Worm (Caenorhabditis elegans): ENCODE measurements around the gene C06H2.7.

Gene C06H2.7

DNA sequence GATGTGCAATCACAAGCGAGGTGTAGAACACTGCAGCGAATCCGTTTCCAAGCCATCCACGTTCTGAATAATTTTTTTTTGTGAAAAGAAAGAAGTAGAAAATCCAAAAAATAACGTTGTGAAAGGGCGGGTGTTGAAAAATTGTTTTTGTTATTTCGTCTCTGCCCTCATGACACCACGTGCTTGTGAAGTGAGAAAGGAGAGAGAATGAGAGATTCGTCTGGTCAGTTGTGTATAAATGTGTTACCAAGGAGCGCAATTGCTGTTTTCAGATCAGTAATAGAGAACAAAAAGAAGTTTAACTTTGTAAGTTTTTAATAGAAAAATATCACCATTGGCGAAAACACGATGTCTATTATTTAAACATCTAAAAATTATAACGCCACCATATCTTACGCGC is 23.3 kb downstream of the C06H2.7 start (continued):
- no peak for TF ChIP-seq egl-27 (tag; optimal IDR thresholded peaks at IDR 0.05)

DNA sequence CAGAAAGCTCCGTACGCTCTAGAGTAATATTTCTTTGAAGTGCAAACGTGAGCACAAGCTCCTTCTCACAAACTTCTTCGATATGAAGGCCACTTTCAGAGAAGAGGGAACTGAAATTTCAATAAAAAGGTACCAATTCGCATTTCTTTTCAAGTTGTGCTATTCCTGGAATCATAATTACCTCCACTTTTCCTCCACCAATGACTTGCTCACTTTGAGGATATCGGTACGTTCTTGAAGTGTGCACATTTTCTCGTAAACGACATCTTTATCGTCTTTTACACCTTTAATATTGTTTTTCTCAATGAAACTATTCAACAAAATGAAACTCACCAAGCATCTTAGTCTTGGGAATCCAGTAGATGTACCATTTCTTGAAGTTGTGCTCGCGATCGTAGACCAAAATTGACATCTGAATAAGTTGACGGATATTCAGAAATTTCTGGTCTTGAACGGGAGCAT is 25.3 kb downstream of the C06H2.7 start, which contains the start of gene scb-1:
Gene scb-1, minus strand, starts transcription at position 412 of the 462 bp plus-strand sequence.
- peak; percentile 0 for TF ChIP-seq mep-1 (tag; optimal IDR thresholded peaks at IDR 0.05)
- no peak for TF ChIP-seq zfp-3 (GFP tag; conservative IDR thresholded peaks at IDR 0.05)
- peak; percentile 30; the same call in 1 of the 2 replicates for TF ChIP-seq T26A8.4 (GFP tag; IDR thresholded peaks at IDR 0.05)
- TF ChIP-seq Y48G9A.11 (GFP tag; IDR thresholded peaks at IDR 0.05), result no peak
- TF ChIP-seq mdt-29 (GFP tag; IDR thresholded peaks at IDR 0.05), result 0 out of 2 replicates have a peak, but pooled peaks have one; percentile 20
- TF ChIP-seq nhr-111 (GFP tag; optimal IDR thresholded peaks at IDR 0.05), result peak; percentile 38
- no peak for TF ChIP-seq dve-1 (tag; optimal IDR thresholded peaks at IDR 0.05; ENCODE audit: insufficient read depth)
- 0 out of 2 replicates have a peak, but pooled peaks have one; percentile 28 for TF ChIP-seq ctbp-1 (GFP tag; IDR thresholded peaks at IDR 0.05)
- no peak for TF ChIP-seq lin-15B (tag; optimal IDR thresholded peaks at IDR 0.05)
- TF ChIP-seq aha-1 (tag), result peak; percentile 52
- peak; percentile 34 for TF ChIP-seq zip-2 (tag; optimal IDR thresholded peaks at IDR 0.05)
- TF ChIP-seq rbr-2 (tag; optimal IDR thresholded peaks at IDR 0.05), result peak; percentile 1
- 0 out of 2 replicates have a peak, but pooled peaks have one; percentile 5 for TF ChIP-seq lin-38 (GFP tag; IDR thresholded peaks at IDR 0.05)

DNA sequence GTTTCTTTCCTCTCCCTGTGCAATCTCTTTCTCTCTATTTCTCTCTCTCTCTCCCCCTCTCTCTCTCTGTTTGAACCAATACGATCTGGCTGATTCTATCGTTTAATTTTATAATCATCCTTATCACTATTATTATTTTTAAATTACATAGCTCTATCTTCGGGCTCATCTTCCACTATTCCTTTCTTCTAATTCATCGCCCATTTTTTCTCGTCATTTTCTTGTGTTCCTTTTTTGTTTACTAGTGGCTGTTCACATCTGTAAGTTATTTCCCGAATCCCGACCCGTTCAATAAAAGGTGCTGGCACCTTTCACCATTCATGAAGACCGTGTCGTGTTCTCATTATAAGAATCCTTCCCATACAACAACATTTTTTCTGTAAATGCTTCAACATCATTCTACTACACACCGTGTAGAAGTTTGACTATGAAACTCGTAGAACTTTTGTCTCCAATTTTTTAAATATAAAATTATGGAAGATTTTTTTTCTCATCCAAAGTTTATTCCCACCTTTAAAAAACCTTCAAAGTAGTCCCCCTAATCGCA is 26.3 kb downstream of the C06H2.7 start:
- no peak for TF ChIP-seq daf-12 (tag; optimal IDR thresholded peaks at IDR 0.05)
- no peak for TF ChIP-seq Y105C5A.15 (GFP tag; IDR thresholded peaks at IDR 0.05)
- TF ChIP-seq daf-16 (GFP tag; optimal IDR thresholded peaks at IDR 0.05), result peak in 1 of 2 experiments; percentile 14
- TF ChIP-seq daf-16 (tag; optimal IDR thresholded peaks at IDR 0.05), result peak; percentile 28
- TF ChIP-seq T26A8.4 (GFP tag; IDR thresholded peaks at IDR 0.05), result 0 out of 2 replicates have a peak, but pooled peaks have one; percentile 42
- no peak for TF ChIP-seq nhr-11 (tag; optimal IDR thresholded peaks at IDR 0.05)
- no peak for TF ChIP-seq tag-97 (GFP tag; IDR thresholded peaks at IDR 0.05)
- TF ChIP-seq lin-38 (GFP tag; IDR thresholded peaks at IDR 0.05), result peak; percentile 35; the same call in 1 of the 2 replicates
- TF ChIP-seq F44E2.7 (GFP tag; IDR thresholded peaks at IDR 0.05), result no peak
- TF ChIP-seq D1046.2 (GFP tag; IDR thresholded peaks at IDR 0.05), result no peak
- no peak for TF ChIP-seq ceh-20 (GFP tag; IDR thresholded peaks at IDR 0.05)
- TF ChIP-seq mxl-2 (GFP tag; conservative IDR thresholded peaks at IDR 0.05), result no peak
- TF ChIP-seq dmd-9 (GFP tag; IDR thresholded peaks at IDR 0.05), result no peak
- TF ChIP-seq mes-2 (tag; optimal IDR thresholded peaks at IDR 0.05; ENCODE audit: poor library complexity, severe bottlenecking), result peak; percentile 23
- no peak for TF ChIP-seq F49E8.2 (tag; optimal IDR thresholded peaks at IDR 0.05; ENCODE audit: borderline replicate concordance)
- peak; percentile 78; the same call in 1 of the 2 replicates for TF ChIP-seq zfp-3 (GFP tag; conservative IDR thresholded peaks at IDR 0.05)
- TF ChIP-seq lir-3 (tag; optimal IDR thresholded peaks at IDR 0.05), result no peak
- TF ChIP-seq ceh-44 (GFP tag; IDR thresholded peaks at IDR 0.05), result no peak
- peak; percentile 31 for TF ChIP-seq nhr-77 (tag; optimal IDR thresholded peaks at IDR 0.05)
- TF ChIP-seq nhr-25 (tag; optimal IDR thresholded peaks at IDR 0.05; ENCODE audit: borderline replicate concordance, insufficient read depth), result peak; percentile 14
- TF ChIP-seq zfp-2 (tag; optimal IDR thresholded peaks at IDR 0.05), result no peak
- TF ChIP-seq aha-1 (tag), result peak; percentile 84
- no peak for TF ChIP-seq zip-2 (tag; optimal IDR thresholded peaks at IDR 0.05)
- TF ChIP-seq T20F7.1 (GFP tag; optimal IDR thresholded peaks at IDR 0.05), result peak; percentile 32
- no peak for TF ChIP-seq dpl-1 (GFP tag; optimal IDR thresholded peaks at IDR 0.05)
- peak in 1 of 2 experiments; percentile 17 for TF ChIP-seq lsy-2 (tag; optimal IDR thresholded peaks at IDR 0.05)
- no peak for TF ChIP-seq zip-11 (GFP tag; IDR thresholded peaks at IDR 0.05)
- no peak for TF ChIP-seq daf-19 (GFP tag; conservative IDR thresholded peaks at IDR 0.05)
- peak; percentile 5 for TF ChIP-seq dve-1 (tag; optimal IDR thresholded peaks at IDR 0.05; ENCODE audit: insufficient read depth)
- no peak for TF ChIP-seq lin-15B (tag; optimal IDR thresholded peaks at IDR 0.05)
- no peak for TF ChIP-seq sdz-12 (GFP tag; optimal IDR thresholded peaks at IDR 0.05)
- no peak for TF ChIP-seq mep-1 (tag; optimal IDR thresholded peaks at IDR 0.05)
- no peak for TF ChIP-seq mdt-29 (GFP tag; IDR thresholded peaks at IDR 0.05)
- no peak for TF ChIP-seq hlh-30 (tag; optimal IDR thresholded peaks at IDR 0.05; ENCODE audit: insufficient read depth)
- TF ChIP-seq tra-1 (GFP tag; IDR thresholded peaks at IDR 0.05), result 0 out of 2 replicates have a peak, but pooled peaks have one; percentile 10
- TF ChIP-seq nhr-237 (tag; optimal IDR thresholded peaks at IDR 0.05), result no peak
- TF ChIP-seq lin-29 (GFP tag; IDR thresholded peaks at IDR 0.05), result no peak

All from whole organism, L4 larva.